Fruit fly (Drosophila melanogaster): Measurements from ENCODE around the gene CG14937.

CG14937 gene

DNA sequence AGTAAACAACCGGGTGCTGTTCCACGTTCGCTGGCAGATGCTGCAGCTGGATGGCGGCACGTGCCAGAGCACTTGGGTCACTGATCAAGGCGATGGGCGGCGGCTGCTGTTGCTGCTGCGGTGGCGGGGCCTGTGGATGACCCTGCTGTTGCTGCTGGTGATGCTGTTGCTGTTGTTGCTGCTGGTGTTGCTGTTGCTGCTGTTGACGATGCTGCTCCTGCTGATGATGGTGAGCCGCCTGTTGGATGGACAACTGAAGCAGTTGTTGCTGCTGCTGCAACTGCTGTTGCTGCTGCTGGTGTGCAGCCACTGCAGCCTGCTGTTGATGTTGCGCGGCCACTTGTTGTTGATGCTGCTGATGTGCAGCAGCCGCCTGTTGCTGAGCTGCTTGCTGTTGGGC, 3.2 kb upstream of the CG14937 start:
- TF ChIP-seq psq (optimal IDR thresholded peaks at IDR 0.05) (no peak), h (optimal IDR thresholded peaks at IDR 0.05) (peak; percentile 18)

DNA sequence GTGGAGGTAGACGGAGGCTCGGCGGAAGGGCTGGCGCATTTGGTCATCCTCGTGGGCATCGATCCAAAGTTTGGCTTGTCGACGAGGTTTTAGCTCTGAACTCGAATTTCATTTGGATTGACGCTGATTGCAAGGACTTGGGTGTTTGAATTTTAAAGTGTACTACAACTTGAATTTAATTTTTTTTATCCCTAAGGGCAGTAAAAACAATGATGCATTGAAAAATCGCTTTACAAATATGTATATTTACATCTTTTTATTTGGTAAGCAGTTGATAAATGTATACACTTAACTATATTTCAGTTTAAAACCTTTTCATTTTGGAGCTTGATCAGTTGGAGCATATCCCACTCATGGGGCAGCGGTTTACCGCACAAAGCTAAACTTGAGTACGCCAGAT, 1.6 kb downstream of the CG14937 start, which contains the start of gene Tsp33B:
Tsp33B (minus strand) TSS at position 101 of the 400 bp plus-strand sequence.
- TF ChIP-seq h (optimal IDR thresholded peaks at IDR 0.05) (no peak), Myc (optimal IDR thresholded peaks at IDR 0.05) (no peak), Sin3A (optimal IDR thresholded peaks at IDR 0.05) (no peak), insv (optimal IDR thresholded peaks at IDR 0.05) (no peak), psq (optimal IDR thresholded peaks at IDR 0.05) (no peak), ttk (optimal IDR thresholded peaks at IDR 0.05) (no peak)

DNA sequence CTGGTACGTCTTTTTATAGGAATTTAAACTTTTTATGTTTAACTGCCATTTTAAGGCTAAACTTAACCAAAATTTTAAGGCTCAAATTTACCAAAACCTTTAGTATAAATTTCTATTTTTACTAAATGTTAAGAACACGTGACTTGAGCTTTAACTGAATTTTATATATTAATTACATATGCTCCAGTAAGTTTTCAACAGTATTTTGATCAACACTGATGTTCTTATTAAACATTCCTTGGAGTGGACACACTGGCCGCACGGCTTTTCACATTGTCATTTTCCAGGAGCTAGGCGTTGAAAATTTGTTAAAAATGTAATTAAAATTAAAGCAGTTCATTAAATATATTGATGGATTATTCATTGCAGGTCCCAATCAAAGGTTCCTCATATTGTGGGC, 4.2 kb downstream of the CG14937 start, which contains the start of gene CG14932:
CG14932 (plus strand) TSS at position 230 of the 400 bp plus-strand sequence.
- TF ChIP-seq Myc (optimal IDR thresholded peaks at IDR 0.05): no peak
- TF ChIP-seq insv (optimal IDR thresholded peaks at IDR 0.05): no peak
- no peak for TF ChIP-seq psq (optimal IDR thresholded peaks at IDR 0.05)
- TF ChIP-seq ttk (optimal IDR thresholded peaks at IDR 0.05): no peak
- TF ChIP-seq h (optimal IDR thresholded peaks at IDR 0.05): no peak
- no peak for TF ChIP-seq Sin3A (optimal IDR thresholded peaks at IDR 0.05)

DNA sequence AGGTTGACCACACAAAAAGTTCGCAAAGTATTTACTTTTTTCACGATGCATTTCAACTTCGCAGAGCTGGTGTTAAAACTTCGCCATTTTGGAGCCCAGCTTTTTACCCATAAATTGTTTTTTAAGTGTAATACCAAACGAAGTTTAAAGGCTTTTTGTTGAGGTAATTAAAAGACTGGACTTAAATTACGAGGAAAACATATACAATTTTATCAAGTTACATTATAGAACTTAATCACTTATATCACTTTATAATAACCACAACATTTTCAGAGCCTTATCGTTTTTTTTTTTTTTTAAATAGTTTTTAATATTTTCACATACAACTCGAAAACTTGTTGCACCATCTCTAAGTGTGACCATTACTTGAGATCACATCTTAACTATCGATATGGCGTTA, 5.9 kb downstream of the CG14937 start, which contains the start of gene CG14931:
CG14931 (plus strand) TSS at position 301 of the 400 bp plus-strand sequence.
- TF ChIP-seq insv (optimal IDR thresholded peaks at IDR 0.05) (no peak), psq (optimal IDR thresholded peaks at IDR 0.05) (no peak), ttk (optimal IDR thresholded peaks at IDR 0.05) (no peak), Myc (optimal IDR thresholded peaks at IDR 0.05) (no peak), Sin3A (optimal IDR thresholded peaks at IDR 0.05) (no peak), h (optimal IDR thresholded peaks at IDR 0.05) (no peak)

DNA sequence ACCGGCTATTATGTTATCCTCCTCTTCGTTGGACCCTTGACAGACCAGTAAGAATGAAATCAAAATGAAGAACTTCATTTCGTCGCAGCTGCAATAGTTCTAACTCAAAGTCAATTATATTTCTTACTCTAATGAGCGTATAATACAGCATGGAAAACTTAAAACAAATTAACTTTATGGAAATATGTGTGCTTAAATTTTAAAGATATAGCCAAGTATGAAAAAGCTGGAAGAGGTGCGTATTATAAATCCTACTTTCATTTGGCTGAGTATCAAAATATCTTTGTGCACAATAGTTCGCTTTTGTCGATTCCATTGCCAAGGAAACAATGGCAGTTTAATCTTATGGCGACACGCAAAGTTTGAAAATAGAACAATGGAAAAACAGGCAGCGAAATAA, 39.5 kb downstream of the CG14937 start, which contains the start of gene Sfp33A1:
Sfp33A1 (minus strand) TSS at position 101 of the 400 bp plus-strand sequence.
- no peak for TF ChIP-seq Sin3A (optimal IDR thresholded peaks at IDR 0.05)
- TF ChIP-seq insv (optimal IDR thresholded peaks at IDR 0.05): no peak
- TF ChIP-seq psq (optimal IDR thresholded peaks at IDR 0.05): no peak
- no peak for TF ChIP-seq h (optimal IDR thresholded peaks at IDR 0.05)
- no peak for TF ChIP-seq Myc (optimal IDR thresholded peaks at IDR 0.05)
- no peak for TF ChIP-seq ttk (optimal IDR thresholded peaks at IDR 0.05)

DNA sequence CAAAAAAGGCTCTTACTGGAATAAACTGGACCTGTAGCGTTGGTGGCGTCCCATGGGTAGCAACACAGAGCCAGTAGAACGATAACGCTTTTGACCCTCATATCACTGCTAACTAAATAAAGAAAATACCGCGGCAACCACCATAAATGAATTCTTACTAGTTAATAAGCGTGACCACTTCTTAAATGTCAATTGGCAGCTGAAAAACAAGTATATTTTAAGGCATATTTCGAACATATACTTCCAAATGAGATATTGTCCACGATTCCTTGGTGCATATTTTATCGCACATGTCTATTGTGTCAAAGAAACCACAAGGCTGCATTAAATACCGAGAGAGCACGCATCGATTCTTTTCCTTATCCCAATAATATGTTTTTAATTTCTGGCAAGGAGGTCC, 40.0 kb downstream of the CG14937 start, which contains the start of gene CG42471:
CG42471 (minus strand) TSS at position 101 of the 400 bp plus-strand sequence.
- TF ChIP-seq Myc (optimal IDR thresholded peaks at IDR 0.05) (no peak), h (optimal IDR thresholded peaks at IDR 0.05) (no peak), ttk (optimal IDR thresholded peaks at IDR 0.05) (no peak), insv (optimal IDR thresholded peaks at IDR 0.05) (no peak), psq (optimal IDR thresholded peaks at IDR 0.05) (no peak), Sin3A (optimal IDR thresholded peaks at IDR 0.05) (no peak)

DNA sequence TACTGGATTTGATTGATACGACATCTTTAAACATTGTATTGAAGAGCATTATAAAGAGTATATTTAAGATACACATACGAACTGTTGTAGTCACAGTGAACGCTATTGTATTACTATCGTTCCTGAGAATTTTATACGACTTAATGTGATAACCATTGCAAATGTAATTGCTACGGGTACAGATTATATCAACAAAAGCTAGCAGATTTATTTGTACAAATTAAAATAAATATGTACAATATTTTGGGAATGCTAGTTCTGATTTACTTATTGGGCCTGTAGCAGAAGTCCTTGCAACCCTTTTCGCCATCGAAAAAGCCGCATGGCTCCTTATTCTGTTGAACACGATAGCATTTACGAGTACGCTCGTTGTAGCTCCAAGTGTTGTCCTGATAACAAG, 40.4 kb downstream of the CG14937 start, which contains the start of gene CG42470:
CG42470 (minus strand) TSS at position 101 of the 400 bp plus-strand sequence.
- TF ChIP-seq h (optimal IDR thresholded peaks at IDR 0.05) (no peak), psq (optimal IDR thresholded peaks at IDR 0.05) (no peak), Myc (optimal IDR thresholded peaks at IDR 0.05) (no peak), insv (optimal IDR thresholded peaks at IDR 0.05) (no peak), Sin3A (optimal IDR thresholded peaks at IDR 0.05) (no peak), ttk (optimal IDR thresholded peaks at IDR 0.05) (no peak)

All from Kc167 (cell line).